Fruit fly (Drosophila melanogaster) whole organism, wandering third instar larva: ENCODE data around the gene CG15696.
A peak's percentile ranks its signal among the peaks of the same experiment; 100 is the strongest.

ENCODE experiments used
- CG32264 ChIP-seq: fragments of 200-800 bp; sonication (Bioruptor generic); optimal IDR thresholded peaks from 2 replicates; lab custom pipeline; 2016; ENCODE audit warnings: missing biosample characterization, missing genetic modification characterization
- CrebA ChIP-seq: fragments of 200-800 bp; sonication (Bioruptor generic); optimal IDR thresholded peaks from 2 replicates; lab custom pipeline; 2016; ENCODE audit warnings: missing biosample characterization, mild to moderate bottlenecking, missing genetic modification characterization, borderline replicate concordance
- Dfd ChIP-seq: fragments of >200 bp; optimal IDR thresholded peaks from 2 replicates; lab custom pipeline; 2017; ENCODE audit warnings: missing biosample characterization, missing genetic modification characterization
- Dif ChIP-seq: fragments of 200-275, 200-300 bp; sonication (Bioruptor generic); optimal IDR thresholded peaks from 2 replicates; lab custom pipeline; 2018; ENCODE audit warnings: missing biosample characterization, missing genetic modification characterization; ENCODE audit not compliant: partially characterized antibody
- GATAd ChIP-seq: sonication (Bioruptor generic); optimal IDR thresholded peaks from 2 replicates; lab custom pipeline; 2016; ENCODE audit warnings: missing biosample characterization, missing genetic modification characterization
- Hnf4 ChIP-seq: fragments of 200-800 bp; sonication (Bioruptor generic); optimal IDR thresholded peaks from 2 replicates; lab custom pipeline; 2016; ENCODE audit warnings: missing biosample characterization, mild to moderate bottlenecking, missing genetic modification characterization
- Hr83 ChIP-seq: fragments of 200-300 bp; sonication (Bioruptor generic); optimal IDR thresholded peaks from 2 replicates; lab custom pipeline; 2016; ENCODE audit warnings: missing biosample characterization, mild to moderate bottlenecking, missing genetic modification characterization, moderate library complexity; ENCODE audit not compliant: poor library complexity, severe bottlenecking
- Mio ChIP-seq: sonication (Bioruptor generic); optimal IDR thresholded peaks from 2 replicates; lab custom pipeline; 2016; ENCODE audit warnings: missing biosample characterization, missing genetic modification characterization
- Myc ChIP-seq: fragments of >200 bp; optimal IDR thresholded peaks from 2 replicates; lab custom pipeline; 2017
- N ChIP-seq: fragments of >200 bp; optimal IDR thresholded peaks from 2 replicates; lab custom pipeline; 2018; ENCODE audit warnings: missing biosample characterization, missing external identifiers, missing genetic modification characterization
- OdsH ChIP-seq: fragments of 200-800 bp; sonication (Bioruptor generic); optimal IDR thresholded peaks from 2 replicates; lab custom pipeline; 2016; ENCODE audit warnings: missing biosample characterization, mild to moderate bottlenecking, missing genetic modification characterization
- Rel ChIP-seq, 2 experiments: fragments of 200-800 bp; sonication (Bioruptor generic) in 1 of 2; optimal IDR thresholded peaks; 2 replicates in 1 of 2; 3 replicates in 1 of 2; lab custom pipeline; 2016 to 2019; ENCODE audit warnings: mild to moderate bottlenecking in 2 of 2, missing biosample characterization in 2 of 2, missing genetic modification characterization in 2 of 2, moderate library complexity in 1 of 2
- Vsx2 ChIP-seq: fragments of 200-300, 225-300 bp; sonication (Bioruptor generic); optimal IDR thresholded peaks from 2 replicates; lab custom pipeline; 2018; ENCODE audit warnings: missing biosample characterization, missing genetic modification characterization; ENCODE audit not compliant: partially characterized antibody
- br ChIP-seq: fragments of 200-800 bp; sonication (Bioruptor generic); optimal IDR thresholded peaks from 2 replicates; lab custom pipeline; 2016; ENCODE audit warnings: missing biosample characterization, missing genetic modification characterization
- dl ChIP-seq, 2 experiments: fragments of 175-275, 200-275 bp in 1 of 2; fragments of 200-275 bp in 1 of 2; sonication (Bioruptor generic); optimal IDR thresholded peaks; lab custom pipeline; 2018; ENCODE audit warnings: mild to moderate bottlenecking in 2 of 2, missing biosample characterization in 2 of 2, missing genetic modification characterization in 2 of 2, moderate library complexity in 2 of 2; ENCODE audit not compliant: partially characterized antibody in 2 of 2, insufficient read depth in 1 of 2
- dmrt93B ChIP-seq: fragments of 200-800 bp; sonication (Bioruptor generic); optimal IDR thresholded peaks from 2 replicates; lab custom pipeline; 2018; ENCODE audit warnings: missing biosample characterization, mild to moderate bottlenecking, missing genetic modification characterization
- dsf ChIP-seq: sonication (Bioruptor generic); optimal IDR thresholded peaks from 2 replicates; lab custom pipeline; 2016; ENCODE audit warnings: missing biosample characterization, missing genetic modification characterization, borderline replicate concordance
- ey ChIP-seq: fragments of 200-800 bp; sonication (Bioruptor generic); optimal IDR thresholded peaks from 2 replicates; lab custom pipeline; 2016; ENCODE audit warnings: missing biosample characterization, missing genetic modification characterization
- foxo ChIP-seq, 2 experiments: fragments of 200-800 bp; sonication (Bioruptor generic); optimal IDR thresholded peaks; 2 replicates in 1 of 2; 3 replicates in 1 of 2; lab custom pipeline; 2016 to 2017; ENCODE audit warnings: missing biosample characterization in 2 of 2, missing genetic modification characterization in 2 of 2
- fru ChIP-seq: fragments of 200-800 bp; sonication (Bioruptor generic); optimal IDR thresholded peaks from 3 replicates; lab custom pipeline; 2016; ENCODE audit warnings: missing biosample characterization, mild to moderate bottlenecking, missing genetic modification characterization
- h ChIP-seq: fragments of 200-800 bp; sonication (Bioruptor generic); optimal IDR thresholded peaks from 3 replicates; lab custom pipeline; 2016; ENCODE audit warnings: missing biosample characterization, mild to moderate bottlenecking, missing genetic modification characterization
- jim ChIP-seq: fragments of 175-275, 200-325 bp; sonication (Bioruptor generic); optimal IDR thresholded peaks from 2 replicates; lab custom pipeline; 2016; ENCODE audit warnings: missing biosample characterization, mild to moderate bottlenecking, missing genetic modification characterization
- lola ChIP-seq: fragments of >200 bp; optimal IDR thresholded peaks from 2 replicates; lab custom pipeline; 2017; ENCODE audit warnings: missing biosample characterization, missing genetic modification characterization
- psq ChIP-seq: fragments of 200-800 bp; sonication (Bioruptor generic); optimal IDR thresholded peaks from 3 replicates; lab custom pipeline; 2017; ENCODE audit warnings: missing biosample characterization, mild to moderate bottlenecking, missing genetic modification characterization, moderate library complexity
- sv ChIP-seq: fragments of 200-800 bp; sonication (Bioruptor generic); optimal IDR thresholded peaks from 3 replicates; lab custom pipeline; 2016; ENCODE audit warnings: missing biosample characterization, missing genetic modification characterization
- tai ChIP-seq: sonication (Bioruptor generic); optimal IDR thresholded peaks from 2 replicates; lab custom pipeline; 2016; ENCODE audit warnings: missing biosample characterization, missing genetic modification characterization
- usp ChIP-seq: fragments of >200 bp; optimal IDR thresholded peaks from 2 replicates; lab custom pipeline; 2017; ENCODE audit warnings: missing biosample characterization, missing genetic modification characterization
- woc ChIP-seq: sonication (Bioruptor generic); optimal IDR thresholded peaks from 2 replicates; lab custom pipeline; 2016; ENCODE audit warnings: missing biosample characterization, mild to moderate bottlenecking, missing genetic modification characterization

CG15696 gene

DNA sequence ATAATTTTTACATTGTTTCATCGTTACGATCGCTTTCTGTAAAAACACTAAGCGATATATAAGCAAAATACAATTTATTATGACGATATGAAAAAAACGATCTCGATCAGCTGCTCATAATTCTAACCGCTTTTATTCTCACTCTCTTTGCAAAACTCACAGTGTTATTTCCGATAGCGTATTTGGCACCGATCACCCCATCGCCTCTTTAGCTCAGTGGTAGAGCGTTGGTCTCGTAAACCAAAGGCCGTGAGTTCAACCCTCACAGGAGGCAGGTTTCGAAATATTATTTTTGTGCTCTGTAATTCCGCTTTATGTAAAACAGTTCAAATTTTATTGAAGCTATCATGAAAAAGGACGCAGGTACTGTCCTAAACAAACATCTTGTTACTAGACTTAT, 44.1 kb downstream of the CG15696 start:
- no peak for TF ChIP-seq CG32264 (GFP tag; lab: Kevin White, UChicago)
- TF ChIP-seq Myc (lab: Kevin White, UChicago) = no peak
- no peak for TF ChIP-seq tai (GFP tag; lab: Kevin White, UChicago)
- no peak for TF ChIP-seq GATAd (GFP tag; lab: Kevin White, UChicago)
- no peak for TF ChIP-seq h (GFP tag; lab: Kevin White, UChicago)
- TF ChIP-seq dsf (GFP tag; lab: Kevin White, UChicago) = no peak
- no peak for TF ChIP-seq Vsx2
- TF ChIP-seq lola (GFP tag; lab: Kevin White, UChicago) = no peak
- no peak for TF ChIP-seq br
- TF ChIP-seq Dif (GFP tag; lab: Kevin White, UChicago) = no peak
- no peak for TF ChIP-seq Dfd (GFP tag; lab: Kevin White, UChicago)
- no peak for TF ChIP-seq Hr83 (GFP tag; lab: Kevin White, UChicago)
- TF ChIP-seq foxo (GFP tag; optimal IDR thresholded peaks at IDR 0.05; lab: Kevin White, UChicago) = no peak
- TF ChIP-seq sv (GFP tag; lab: Kevin White, UChicago) = no peak
- no peak for TF ChIP-seq usp

DNA sequence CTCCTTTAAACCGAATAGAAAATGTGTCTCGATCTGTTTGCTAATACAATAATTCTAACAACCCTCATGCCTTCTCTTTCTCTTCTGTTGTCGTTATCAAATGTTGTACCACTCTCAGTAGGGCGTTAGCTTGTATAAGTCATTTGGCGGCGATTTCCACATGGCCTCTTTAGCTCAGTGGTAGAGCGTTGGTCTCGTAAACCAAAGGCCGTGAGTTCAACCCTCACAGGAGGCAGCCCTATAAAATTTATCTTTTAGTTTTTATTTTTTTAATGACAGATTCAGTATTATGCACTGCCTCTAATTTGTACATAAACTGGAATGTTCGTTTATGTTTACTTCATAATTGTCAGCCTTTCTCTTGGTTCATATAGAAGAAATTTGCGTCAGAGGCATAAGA, 44.6 kb downstream of the CG15696 start:
- TF ChIP-seq Hr83 (GFP tag; lab: Kevin White, UChicago) = no peak
- no peak for TF ChIP-seq psq (GFP tag; lab: Kevin White, UChicago)
- TF ChIP-seq dl (GFP tag; optimal IDR thresholded peaks at IDR 0.05; lab: Kevin White, UChicago; ENCODE audit: insufficient read depth in 1 of 2, partially characterized antibody in 2 of 2) = peak in 1 of 2 experiments; percentile 3
- TF ChIP-seq lola (GFP tag; lab: Kevin White, UChicago) = no peak
- no peak for TF ChIP-seq fru (GFP tag; lab: Kevin White, UChicago)
- no peak for TF ChIP-seq Mio (GFP tag; lab: Kevin White, UChicago)
- TF ChIP-seq Rel (GFP tag; optimal IDR thresholded peaks at IDR 0.05; lab: Kevin White, UChicago) = no peak
- no peak for TF ChIP-seq Rel (tag; optimal IDR thresholded peaks at IDR 0.05; lab: Kevin White, UChicago)
- peak; percentile 11 for TF ChIP-seq tai (GFP tag; lab: Kevin White, UChicago)
- no peak for TF ChIP-seq ey (GFP tag; lab: Kevin White, UChicago)
- peak; percentile 24 for TF ChIP-seq CrebA (GFP tag; lab: Kevin White, UChicago)
- TF ChIP-seq woc = no peak

DNA sequence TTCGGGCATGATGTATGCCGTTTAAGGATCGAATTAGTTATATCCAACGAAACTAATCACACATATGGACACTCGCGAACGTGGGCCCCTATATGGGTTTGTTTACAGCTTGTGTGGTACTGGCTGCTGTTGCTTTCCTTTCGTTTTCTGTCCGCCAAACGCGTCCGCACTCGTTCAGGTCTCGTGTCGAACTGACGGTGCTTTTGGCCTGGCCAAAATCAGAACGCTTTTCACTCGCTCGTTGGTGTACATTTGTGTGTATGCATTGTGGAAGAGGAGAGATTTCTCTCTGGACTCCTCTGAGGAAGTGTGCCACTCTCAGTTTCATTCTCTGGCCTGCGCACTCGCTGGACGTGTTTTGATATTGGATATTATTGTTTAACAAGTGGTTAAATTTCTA, 50.3 kb downstream of the CG15696 start, which contains the start of gene Ktl:
Gene Ktl (minus strand): TSS at position 193 of the 400 bp plus-strand sequence.
- TF ChIP-seq dmrt93B (GFP tag; lab: Kevin White, UChicago) (no peak), Rel (GFP tag; optimal IDR thresholded peaks at IDR 0.05; lab: Kevin White, UChicago) (no peak), Rel (tag; optimal IDR thresholded peaks at IDR 0.05; lab: Kevin White, UChicago) (no peak), woc (no peak), Hnf4 (GFP tag; lab: Kevin White, UChicago) (no peak), OdsH (GFP tag; lab: Kevin White, UChicago) (no peak), Hr83 (GFP tag; lab: Kevin White, UChicago) (no peak), sv (GFP tag; lab: Kevin White, UChicago) (no peak), jim (GFP tag; lab: Kevin White, UChicago) (no peak), N (GFP tag; lab: Kevin White, UChicago) (no peak)
